Worm (Caenorhabditis elegans) whole organism, mixed stage, embryonic: Measurements from ENCODE around the gene twf-2.

Experiments used
- M03D4.4 ChIP-seq: sonication (generic microtip); optimal IDR thresholded peaks from 2 replicates; lab custom pipeline; 2017; ENCODE audit warnings: mild to moderate bottlenecking, missing genetic modification characterization, missing compliant biosample characterization
- bed-3 ChIP-seq: fragments of 200-800 bp; sonication (Bioruptor generic); optimal IDR thresholded peaks from 3 replicates; lab custom pipeline; 2018; ENCODE audit warnings: mild to moderate bottlenecking, missing genetic modification characterization, moderate library complexity, missing compliant biosample characterization
- blmp-1 ChIP-seq: fragments of 150-350 bp; optimal IDR thresholded peaks from 2 replicates; lab custom pipeline; 2014; ENCODE audit warnings: missing biosample characterization, missing genetic modification characterization
- ceh-39 ChIP-seq: fragments of 150-350 bp; optimal IDR thresholded peaks from 2 replicates; lab custom pipeline; 2014; ENCODE audit warnings: missing biosample characterization, missing genetic modification characterization
- ceh-43 ChIP-seq: fragments of 200-800 bp; sonication (Bioruptor generic); optimal IDR thresholded peaks from 2 replicates; lab custom pipeline; 2018; ENCODE audit warnings: mild to moderate bottlenecking, missing genetic modification characterization, moderate library complexity, missing compliant biosample characterization
- ces-1 ChIP-seq: fragments of 150-350 bp; optimal IDR thresholded peaks from 2 replicates; lab custom pipeline; 2014; ENCODE audit warnings: missing biosample characterization, missing genetic modification reagents, missing genetic modification characterization
- cnd-1 ChIP-seq: fragments of 200-800 bp; sonication (Bioruptor generic); optimal IDR thresholded peaks from 2 replicates; lab custom pipeline; 2018; ENCODE audit warnings: mild to moderate bottlenecking, missing genetic modification characterization, missing compliant biosample characterization
- drap-1 ChIP-seq: fragments of 200-800 bp; sonication (Bioruptor generic); optimal IDR thresholded peaks from 3 replicates; lab custom pipeline; 2018; ENCODE audit warnings: mild to moderate bottlenecking, missing genetic modification characterization, missing compliant biosample characterization
- elt-1 ChIP-seq: sonication (generic microtip); optimal IDR thresholded peaks from 2 replicates; lab custom pipeline; 2017; ENCODE audit warnings: missing genetic modification characterization, mild to moderate bottlenecking, missing compliant biosample characterization, antibody characterized with exemption, moderate library complexity, borderline replicate concordance; ENCODE audit not compliant: insufficient read depth
- elt-3 ChIP-seq: fragments of 150-350 bp; optimal IDR thresholded peaks from 2 replicates; lab custom pipeline; 2014; ENCODE audit warnings: missing biosample characterization, missing genetic modification characterization
- flh-1 ChIP-seq: fragments of 200-800 bp; sonication (Bioruptor generic); optimal IDR thresholded peaks from 2 replicates; lab custom pipeline; 2018; ENCODE audit warnings: mild to moderate bottlenecking, missing genetic modification characterization, moderate library complexity, missing compliant biosample characterization
- ham-2 ChIP-seq: fragments of 200-800 bp; sonication (Bioruptor generic); optimal IDR thresholded peaks from 2 replicates; lab custom pipeline; 2018; ENCODE audit warnings: mild to moderate bottlenecking, missing genetic modification characterization, missing compliant biosample characterization
- hlh-1 ChIP-seq: fragments of 150-350 bp; optimal IDR thresholded peaks from 2 replicates; lab custom pipeline; 2014; ENCODE audit warnings: missing biosample characterization, missing genetic modification reagents, missing genetic modification characterization
- lin-13 ChIP-seq: fragments of 150-350 bp; optimal IDR thresholded peaks from 2 replicates; lab custom pipeline; 2014; ENCODE audit warnings: missing biosample characterization, missing genetic modification characterization
- lin-32 ChIP-seq: fragments of 200-800 bp; sonication (Bioruptor generic); optimal IDR thresholded peaks from 2 replicates; lab custom pipeline; 2018; ENCODE audit warnings: mild to moderate bottlenecking, missing genetic modification characterization, missing compliant biosample characterization
- lsy-2 ChIP-seq: fragments of 150-350 bp; optimal IDR thresholded peaks from 2 replicates; lab custom pipeline; 2014; ENCODE audit warnings: missing biosample characterization, missing genetic modification characterization
- mep-1 ChIP-seq: fragments of 150-350 bp; optimal IDR thresholded peaks from 2 replicates; lab custom pipeline; 2017; ENCODE audit warnings: missing biosample characterization, missing genetic modification reagents, missing genetic modification characterization, inconsistent platforms
- mls-2 ChIP-seq: sonication (generic microtip); optimal IDR thresholded peaks from 2 replicates; lab custom pipeline; 2016; ENCODE audit warnings: mild to moderate bottlenecking, missing genetic modification characterization, moderate library complexity, missing compliant biosample characterization
- nhr-12 ChIP-seq: fragments of 150-350 bp; optimal IDR thresholded peaks from 2 replicates; lab custom pipeline; 2014; ENCODE audit warnings: missing biosample characterization, missing genetic modification characterization
- nhr-237 ChIP-seq: fragments of 150-350 bp; optimal IDR thresholded peaks from 2 replicates; lab custom pipeline; 2014; ENCODE audit warnings: missing biosample characterization, missing genetic modification characterization
- nhr-28 ChIP-seq: fragments of 150-350 bp; optimal IDR thresholded peaks from 2 replicates; lab custom pipeline; 2014; ENCODE audit warnings: missing biosample characterization, missing genetic modification characterization
- nhr-76 ChIP-seq: sonication (generic microtip); optimal IDR thresholded peaks from 2 replicates; lab custom pipeline; 2017; ENCODE audit warnings: missing biosample characterization, missing genetic modification characterization
- pha-4 ChIP-seq: fragments of 150-350 bp; optimal IDR thresholded peaks from 2 replicates; lab custom pipeline; 2018; ENCODE audit warnings: missing biosample characterization, missing genetic modification reagents, missing genetic modification characterization
- sem-2 ChIP-seq: fragments of 200-800 bp; sonication (Bioruptor generic); optimal IDR thresholded peaks from 2 replicates; lab custom pipeline; 2018; ENCODE audit warnings: mild to moderate bottlenecking, missing genetic modification characterization, missing compliant biosample characterization
- snpc-4 ChIP-seq: fragments of 150-350 bp; optimal IDR thresholded peaks from 2 replicates; lab custom pipeline; 2014; ENCODE audit warnings: missing biosample characterization, missing genetic modification characterization
- sptf-1 ChIP-seq: sonication (generic microtip); optimal IDR thresholded peaks from 2 replicates; lab custom pipeline; 2017; ENCODE audit warnings: mild to moderate bottlenecking, missing genetic modification characterization, moderate library complexity, missing compliant biosample characterization
- tbx-8 ChIP-seq: fragments of 200-800 bp; sonication (Bioruptor generic); optimal IDR thresholded peaks from 2 replicates; lab custom pipeline; 2018; ENCODE audit warnings: mild to moderate bottlenecking, missing genetic modification characterization, moderate library complexity, missing compliant biosample characterization
- unc-120 ChIP-seq: sonication (generic microtip); optimal IDR thresholded peaks from 2 replicates; lab custom pipeline; 2017; ENCODE audit warnings: missing genetic modification characterization, missing compliant biosample characterization; ENCODE audit not compliant: poor library complexity, severe bottlenecking
- unc-39 ChIP-seq: fragments of 150-350 bp; optimal IDR thresholded peaks from 2 replicates; lab custom pipeline; 2014; ENCODE audit warnings: missing biosample characterization, missing genetic modification characterization
- unc-62 ChIP-seq: fragments of 150-350 bp; optimal IDR thresholded peaks from 2 replicates; lab custom pipeline; 2014; ENCODE audit warnings: missing biosample characterization, missing genetic modification reagents, missing genetic modification characterization
- zip-8 ChIP-seq: fragments of 150-350 bp; optimal IDR thresholded peaks from 2 replicates; lab custom pipeline; 2014; ENCODE audit warnings: missing biosample characterization, missing genetic modification characterization
- ztf-11 ChIP-seq: fragments of 150-350 bp; optimal IDR thresholded peaks from 2 replicates; lab custom pipeline; 2014; ENCODE audit warnings: missing biosample characterization, missing genetic modification characterization

Gene twf-2

DNA sequence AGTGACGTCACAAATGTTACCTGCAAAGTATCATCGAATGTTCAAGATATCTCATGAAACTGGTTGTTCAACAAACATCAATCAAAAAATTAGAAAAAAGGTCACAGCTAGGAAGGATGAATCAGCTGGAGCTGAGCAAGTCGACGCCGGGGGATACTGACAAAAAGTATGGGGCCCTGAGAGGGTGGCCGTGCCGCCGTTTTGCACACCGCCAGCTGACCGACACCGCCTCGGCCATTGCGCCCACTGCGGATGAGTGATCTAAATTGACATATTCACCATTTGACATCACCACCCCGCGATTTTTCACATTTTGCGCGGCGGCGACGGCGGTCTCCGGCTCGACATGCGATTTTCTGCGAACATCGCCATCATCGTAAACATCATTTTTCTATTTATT lies 11.1 kb downstream of the twf-2 start:
- TF ChIP-seq unc-39 (tag; lab: Kevin White, UChicago) (no peak), drap-1 (no peak), elt-3 (no peak), cnd-1 (tag; lab: Kevin White, UChicago) (no peak), sptf-1 (tag; lab: Kevin White, UChicago) (no peak), lin-13 (tag; lab: Kevin White, UChicago) (no peak), nhr-76 (tag; lab: Kevin White, UChicago) (no peak), mls-2 (no peak), nhr-12 (no peak), elt-1 (tag; lab: Kevin White, UChicago) (no peak), ham-2 (no peak), ceh-43 (GFP tag; lab: Kevin White, UChicago) (no peak), unc-62 (GFP tag; lab: Kevin White, UChicago) (no peak), nhr-28 (tag; lab: Kevin White, UChicago) (no peak), zip-8 (tag; lab: Kevin White, UChicago) (no peak), tbx-8 (GFP tag; lab: Kevin White, UChicago) (no peak), pha-4 (tag; lab: Kevin White, UChicago) (no peak), snpc-4 (tag; lab: Kevin White, UChicago) (no peak), M03D4.4 (tag; lab: Kevin White, UChicago) (no peak), lin-32 (no peak)

DNA sequence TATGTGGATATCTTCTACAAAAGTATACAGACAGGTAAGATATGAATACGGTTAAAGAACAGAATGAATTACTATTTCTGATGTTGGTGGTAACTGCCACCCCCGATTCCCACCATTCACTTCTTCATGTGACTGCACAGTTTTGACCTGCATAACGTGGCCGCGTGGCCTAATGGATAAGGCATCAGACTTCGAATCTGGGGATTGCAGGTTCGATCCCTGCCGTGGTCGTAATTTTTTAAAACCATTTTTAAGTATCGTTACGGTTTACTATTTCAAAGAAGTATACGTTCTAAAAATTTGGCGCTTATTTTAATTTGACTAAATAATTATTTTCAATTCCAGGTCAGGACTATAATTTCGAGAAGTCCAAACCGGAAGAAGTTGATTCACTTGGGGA lies 15.3 kb downstream of the twf-2 start:
- TF ChIP-seq mep-1 (tag; lab: Kevin White, UChicago) (no peak), ham-2 (no peak), snpc-4 (tag; lab: Kevin White, UChicago) (no peak), nhr-76 (tag; lab: Kevin White, UChicago) (no peak), nhr-28 (tag; lab: Kevin White, UChicago) (no peak), bed-3 (no peak), ceh-39 (tag; lab: Kevin White, UChicago) (no peak), unc-120 (no peak), sptf-1 (tag; lab: Kevin White, UChicago) (no peak), lin-13 (tag; lab: Kevin White, UChicago) (no peak), flh-1 (no peak), lin-32 (no peak), mls-2 (no peak), nhr-237 (tag; lab: Kevin White, UChicago) (no peak)

DNA sequence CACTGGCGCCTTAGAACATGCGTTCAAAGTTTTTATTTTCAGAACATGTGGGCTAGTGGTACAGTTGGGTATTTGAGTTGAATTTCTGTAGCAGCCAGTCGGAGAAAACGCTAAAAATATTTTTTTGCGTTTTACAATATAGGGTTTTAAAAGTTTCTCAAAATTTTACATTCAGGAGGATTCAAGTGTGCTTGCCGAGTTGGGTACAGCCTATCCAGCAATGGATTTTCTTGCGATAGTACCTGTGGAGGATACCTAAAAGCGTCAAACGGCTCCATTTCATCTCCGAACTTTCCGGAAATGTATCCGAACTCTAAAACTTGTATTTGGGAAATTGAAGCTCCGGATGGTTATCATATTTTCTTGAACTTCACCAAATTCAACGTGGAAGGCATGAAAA lies 20.2 kb downstream of the twf-2 start:
- no peak for TF ChIP-seq elt-1 (tag; lab: Kevin White, UChicago)
- no peak for TF ChIP-seq lsy-2
- TF ChIP-seq elt-3: no peak
- no peak for TF ChIP-seq zip-8 (tag; lab: Kevin White, UChicago)
- no peak for TF ChIP-seq nhr-76 (tag; lab: Kevin White, UChicago)
- no peak for TF ChIP-seq M03D4.4 (tag; lab: Kevin White, UChicago)
- TF ChIP-seq ces-1 (GFP tag; lab: Kevin White, UChicago): no peak
- TF ChIP-seq ceh-39 (tag; lab: Kevin White, UChicago): no peak
- TF ChIP-seq ham-2: no peak
- no peak for TF ChIP-seq snpc-4 (tag; lab: Kevin White, UChicago)
- no peak for TF ChIP-seq blmp-1
- TF ChIP-seq mls-2: no peak
- TF ChIP-seq sptf-1 (tag; lab: Kevin White, UChicago): no peak
- no peak for TF ChIP-seq sem-2
- no peak for TF ChIP-seq hlh-1

DNA sequence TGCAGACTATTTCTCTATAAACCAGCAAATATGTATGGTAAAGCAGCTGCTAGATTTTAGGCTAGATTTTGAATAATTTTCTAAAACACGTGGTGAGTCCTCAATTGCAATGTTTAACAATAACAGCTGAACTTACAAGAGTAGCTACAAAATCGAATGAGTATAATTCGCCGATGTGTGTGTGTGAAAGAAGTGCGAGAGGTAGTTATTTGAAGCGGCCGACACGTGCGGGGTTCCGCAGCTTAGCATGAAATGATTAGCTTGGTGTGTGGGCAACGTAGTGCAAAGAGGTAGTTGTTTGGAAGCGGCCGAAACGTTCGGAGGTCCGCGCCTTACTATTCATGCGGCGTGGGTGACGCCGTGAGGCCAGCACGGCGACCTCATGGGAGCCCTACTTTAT lies 22.8 kb downstream of the twf-2 start:
- TF ChIP-seq lsy-2 (no peak), nhr-28 (tag; lab: Kevin White, UChicago) (no peak), M03D4.4 (tag; lab: Kevin White, UChicago) (no peak)
- TF ChIP-seq, all 35 proteins: peak for 0

DNA sequence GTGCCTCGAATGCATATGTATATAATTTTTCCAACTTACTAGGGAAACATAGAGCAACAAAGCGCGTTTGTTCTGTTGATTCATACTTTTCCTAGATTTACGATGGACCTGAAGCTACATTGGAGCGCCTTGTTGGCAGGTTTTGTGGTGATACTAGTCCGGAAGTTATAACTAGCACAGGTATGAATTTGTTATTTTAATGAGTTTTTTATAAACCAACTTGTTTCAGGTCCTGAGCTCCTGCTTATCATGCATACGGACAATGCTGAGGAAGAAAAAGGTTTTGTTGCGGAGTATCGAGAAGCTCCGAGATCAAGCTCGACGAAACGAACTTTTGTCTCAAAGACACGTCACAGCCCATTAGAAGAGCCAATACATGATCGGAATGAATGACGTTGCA lies 24.8 kb downstream of the twf-2 start, which contains the start of gene F38E9.1:
Gene F38E9.1, plus strand, starts transcription at position 301 of the 400 bp plus-strand sequence.
- no peak for TF ChIP-seq sem-2
- no peak for TF ChIP-seq sptf-1 (tag; lab: Kevin White, UChicago)
- TF ChIP-seq flh-1: no peak
- TF ChIP-seq ztf-11: no peak
- TF ChIP-seq, all 35 proteins: peak for 0
